Fruit fly (Drosophila melanogaster) whole organism, embryonic: Measurements from ENCODE around the gene CG43679.
A peak's percentile ranks its signal among the peaks of the same experiment; 100 is the strongest.

Experiments
- Antp ChIP-seq: fragments of 200-800 bp; sonication (Bioruptor generic); optimal IDR thresholded peaks from 3 replicates; lab custom pipeline; 2016; ENCODE audit warnings: missing biosample characterization, missing genetic modification characterization
- Asciz ChIP-seq: fragments of 200-800 bp; sonication (Bioruptor generic); optimal IDR thresholded peaks from 2 replicates; lab custom pipeline; 2017; ENCODE audit warnings: missing biosample characterization, mild to moderate bottlenecking, missing genetic modification characterization, missing genetic modification reagents
- CG10431 ChIP-seq: fragments of 200-800 bp; sonication (Bioruptor generic); optimal IDR thresholded peaks from 3 replicates; lab custom pipeline; 2018; ENCODE audit warnings: missing biosample characterization, mild to moderate bottlenecking, missing genetic modification characterization
- CG10543 ChIP-seq: fragments of 200-800 bp; sonication (Bioruptor generic); optimal IDR thresholded peaks from 3 replicates; lab custom pipeline; 2017; ENCODE audit warnings: missing biosample characterization, mild to moderate bottlenecking, missing genetic modification characterization, moderate library complexity
- CG10959 ChIP-seq: fragments of 200-800 bp; sonication (Bioruptor generic); IDR thresholded peaks from 2 replicates; pipeline ENCODE4 v1.3.6; 2022; ENCODE audit warnings: missing biosample characterization, missing genetic modification characterization
- CG11723 ChIP-seq: fragments of 200-800 bp; sonication (Bioruptor generic); optimal IDR thresholded peaks from 2 replicates; lab custom pipeline; 2017; ENCODE audit warnings: missing biosample characterization, mild to moderate bottlenecking, missing genetic modification characterization
- CG12219 ChIP-seq: fragments of 200-800 bp; sonication (Bioruptor generic); optimal IDR thresholded peaks from 3 replicates; lab custom pipeline; 2018; ENCODE audit warnings: missing biosample characterization, mild to moderate bottlenecking, missing genetic modification characterization
- CG13123 ChIP-seq: fragments of 200-800 bp; sonication (Bioruptor generic); optimal IDR thresholded peaks from 2 replicates; lab custom pipeline; 2016; ENCODE audit warnings: missing biosample characterization, missing genetic modification characterization
- CG13894 ChIP-seq: fragments of 200-800 bp; sonication (Bioruptor generic); optimal IDR thresholded peaks from 3 replicates; lab custom pipeline; 2018; ENCODE audit warnings: missing biosample characterization, mild to moderate bottlenecking, missing genetic modification characterization, moderate library complexity
- CG14441 ChIP-seq: fragments of 200-800 bp; sonication (Bioruptor generic); IDR thresholded peaks from 2 replicates; pipeline ENCODE4 v1.3.6; 2022; ENCODE audit warnings: missing biosample characterization, missing genetic modification characterization
- CG14667 ChIP-seq: fragments of 200-800 bp; sonication (Bioruptor generic); IDR thresholded peaks from 2 replicates; pipeline ENCODE4 v1.3.6; 2022; ENCODE audit warnings: missing biosample characterization, missing genetic modification characterization
- CG14710 ChIP-seq: fragments of 200-800 bp; sonication (Bioruptor generic); optimal IDR thresholded peaks from 3 replicates; lab custom pipeline; 2019; ENCODE audit warnings: missing biosample characterization, mild to moderate bottlenecking, missing genetic modification characterization, moderate library complexity
- CG1792 ChIP-seq: fragments of 200-800 bp; sonication (Bioruptor generic); optimal IDR thresholded peaks from 2 replicates; lab custom pipeline; 2016; ENCODE audit warnings: missing biosample characterization, missing genetic modification characterization
- CG2129 ChIP-seq: fragments of 200-800 bp; sonication (Bioruptor generic); IDR thresholded peaks from 2 replicates; pipeline ENCODE4 v1.3.6; 2022; ENCODE audit warnings: missing biosample characterization, missing genetic modification characterization; ENCODE audit not compliant: partially characterized antibody
- CG32532 ChIP-seq: fragments of 200-800 bp; sonication (Bioruptor generic); IDR thresholded peaks from 2 replicates; pipeline ENCODE4 v1.3.6; 2022; ENCODE audit warnings: missing biosample characterization, missing genetic modification characterization
- CG4282 ChIP-seq: fragments of 200-800 bp; sonication (Bioruptor generic); optimal IDR thresholded peaks from 2 replicates; lab custom pipeline; 2016; ENCODE audit warnings: missing biosample characterization, missing genetic modification characterization
- CG4730 ChIP-seq: fragments of 200-800 bp; sonication (Bioruptor generic); IDR thresholded peaks from 2 replicates; pipeline ENCODE4 v1.3.6; 2022; ENCODE audit warnings: missing biosample characterization, missing genetic modification characterization
- CG6854 ChIP-seq: fragments of 200-800 bp; sonication (Bioruptor generic); optimal IDR thresholded peaks from 3 replicates; lab custom pipeline; 2017; ENCODE audit warnings: missing biosample characterization, mild to moderate bottlenecking, missing genetic modification characterization
- CG7357 ChIP-seq: fragments of 200-800 bp; sonication (Bioruptor generic); IDR thresholded peaks from 3 replicates; pipeline ENCODE4 v1.3.6; 2022; ENCODE audit warnings: missing biosample characterization, missing genetic modification characterization
- CG8359 ChIP-seq: fragments of 200-800 bp; sonication (Bioruptor generic); optimal IDR thresholded peaks from 2 replicates; lab custom pipeline; 2017; ENCODE audit warnings: missing biosample characterization, mild to moderate bottlenecking, missing genetic modification characterization, borderline replicate concordance
- CG8765 ChIP-seq: fragments of 200-800 bp; sonication (Bioruptor generic); IDR thresholded peaks from 2 replicates; pipeline ENCODE4 v1.3.6; 2022; ENCODE audit warnings: missing biosample characterization, missing genetic modification characterization
- CG9727 ChIP-seq: fragments of 200-800 bp; sonication (Bioruptor generic); optimal IDR thresholded peaks from 3 replicates; lab custom pipeline; 2017; ENCODE audit warnings: missing biosample characterization, mild to moderate bottlenecking, missing genetic modification characterization
- Eip74EF ChIP-seq, 2 experiments: fragments of 200-800 bp in 1 of 2; fragments of >200 bp in 1 of 2; sonication (Bioruptor generic) in 1 of 2; optimal IDR thresholded peaks; 2 replicates each; lab custom pipeline; 2017 to 2019; ENCODE audit warnings: missing biosample characterization in 2 of 2, missing genetic modification characterization in 2 of 2, mild to moderate bottlenecking in 1 of 2, moderate library complexity in 1 of 2
- GATAe ChIP-seq: fragments of 200-800 bp; sonication (Bioruptor generic); conservative IDR thresholded peaks from 2 replicates; pipeline ENCODE4 v1.3.6; 2022; ENCODE audit warnings: missing biosample characterization, missing genetic modification characterization
- Hey ChIP-seq: fragments of 200-800 bp; sonication (Bioruptor generic); optimal IDR thresholded peaks from 3 replicates; lab custom pipeline; 2018; ENCODE audit warnings: missing biosample characterization, mild to moderate bottlenecking, missing genetic modification characterization
- Hmr ChIP-seq: fragments of 200-800 bp; sonication (Bioruptor generic); optimal IDR thresholded peaks from 3 replicates; lab custom pipeline; 2017; ENCODE audit warnings: mild to moderate bottlenecking, missing biosample characterization, missing genetic modification reagents, missing genetic modification characterization
- Hsf ChIP-seq: fragments of 200-800 bp; sonication (Bioruptor generic); optimal IDR thresholded peaks from 3 replicates; lab custom pipeline; 2016; ENCODE audit warnings: missing biosample characterization, missing genetic modification characterization
- Nf-YB ChIP-seq: fragments of 200-800 bp; sonication (Bioruptor generic); optimal IDR thresholded peaks from 3 replicates; lab custom pipeline; 2019; ENCODE audit warnings: missing biosample characterization, mild to moderate bottlenecking, missing genetic modification characterization, moderate library complexity
- Spps ChIP-seq: fragments of 200-800 bp; sonication (Bioruptor generic); optimal IDR thresholded peaks from 2 replicates; lab custom pipeline; 2018; ENCODE audit warnings: missing biosample characterization, mild to moderate bottlenecking, missing genetic modification characterization
- Ssrp ChIP-seq: fragments of 200-800 bp; sonication (Bioruptor generic); optimal IDR thresholded peaks from 2 replicates; lab custom pipeline; 2018; ENCODE audit warnings: missing biosample characterization, mild to moderate bottlenecking, missing genetic modification characterization, moderate library complexity
- ash1 ChIP-seq: fragments of 200-800 bp; sonication (Bioruptor generic); optimal IDR thresholded peaks from 2 replicates; lab custom pipeline; 2018; ENCODE audit warnings: missing biosample characterization, mild to moderate bottlenecking, missing genetic modification characterization
- bcd ChIP-seq: fragments of 200-800 bp; sonication (Bioruptor generic); optimal IDR thresholded peaks from 2 replicates; lab custom pipeline; 2017; ENCODE audit warnings: missing biosample characterization, mild to moderate bottlenecking, missing genetic modification characterization
- cato ChIP-seq: fragments of 200-800 bp; sonication (Bioruptor generic); optimal IDR thresholded peaks from 2 replicates; lab custom pipeline; 2016; ENCODE audit warnings: missing biosample characterization, missing genetic modification characterization, borderline replicate concordance
- dmrt99B ChIP-seq: fragments of 200-800 bp; sonication (Bioruptor generic); optimal IDR thresholded peaks from 2 replicates; lab custom pipeline; 2018; ENCODE audit warnings: missing biosample characterization, mild to moderate bottlenecking, missing genetic modification characterization, moderate library complexity
- exex ChIP-seq: fragments of 200-800 bp; sonication (Bioruptor generic); optimal IDR thresholded peaks from 4 replicates; lab custom pipeline; 2018; ENCODE audit warnings: missing biosample characterization, mild to moderate bottlenecking, missing genetic modification characterization, moderate library complexity
- gro ChIP-seq: fragments of 200-800 bp; sonication (Bioruptor generic); optimal IDR thresholded peaks from 2 replicates; lab custom pipeline; 2016; ENCODE audit warnings: missing biosample characterization, missing genetic modification characterization
- her ChIP-seq: fragments of 200-800 bp; sonication (Bioruptor generic); optimal IDR thresholded peaks from 2 replicates; lab custom pipeline; 2016; ENCODE audit warnings: missing biosample characterization, missing genetic modification characterization
- jigr1 ChIP-seq: fragments of 200-800 bp; sonication (Bioruptor generic); IDR thresholded peaks from 3 replicates; pipeline ENCODE4 v1.3.6; 2022; ENCODE audit warnings: missing biosample characterization, missing genetic modification characterization
- mam ChIP-seq: fragments of 200-800 bp; sonication (Bioruptor generic); optimal IDR thresholded peaks from 3 replicates; lab custom pipeline; 2016; ENCODE audit warnings: missing biosample characterization, missing genetic modification characterization
- peb ChIP-seq: fragments of 200-800 bp; sonication (Bioruptor generic); IDR thresholded peaks from 2 replicates; pipeline ENCODE4 v1.3.6; 2022; ENCODE audit warnings: missing biosample characterization, missing genetic modification characterization
- pho ChIP-seq: fragments of 200-800 bp; sonication (Bioruptor generic); optimal IDR thresholded peaks from 2 replicates; lab custom pipeline; 2016; ENCODE audit warnings: missing biosample characterization, missing genetic modification characterization
- salm ChIP-seq: fragments of 200-800 bp; sonication (Bioruptor generic); optimal IDR thresholded peaks from 2 replicates; lab custom pipeline; 2018; ENCODE audit warnings: missing biosample characterization, mild to moderate bottlenecking, missing genetic modification characterization
- sisA ChIP-seq: fragments of 200-800 bp; sonication (Bioruptor generic); IDR thresholded peaks from 2 replicates; pipeline ENCODE4 v1.3.6; 2022; ENCODE audit warnings: missing biosample characterization, missing genetic modification characterization
- ssp ChIP-seq: fragments of 200-800 bp; sonication (Bioruptor generic); IDR thresholded peaks from 2 replicates; pipeline ENCODE4 v1.3.6; 2022; ENCODE audit warnings: missing biosample characterization, missing genetic modification characterization
- toy ChIP-seq: fragments of 200-800 bp; sonication (Bioruptor generic); IDR thresholded peaks from 2 replicates; pipeline ENCODE4 v1.3.6; 2022; ENCODE audit warnings: missing biosample characterization, missing genetic modification characterization
- tx ChIP-seq: fragments of 200-800 bp; sonication (Bioruptor generic); optimal IDR thresholded peaks from 2 replicates; lab custom pipeline; 2016; ENCODE audit warnings: missing biosample characterization, missing genetic modification characterization
- unc-4 ChIP-seq: fragments of 200-800 bp; sonication (Bioruptor generic); IDR thresholded peaks from 2 replicates; pipeline ENCODE4 v1.3.6; 2022; ENCODE audit warnings: missing biosample characterization, missing genetic modification characterization; ENCODE audit not compliant: partially characterized antibody
- zen2 ChIP-seq: fragments of 200-800 bp; sonication (Bioruptor generic); IDR thresholded peaks from 3 replicates; pipeline ENCODE4 v1.3.6; 2022; ENCODE audit warnings: missing biosample characterization, missing genetic modification characterization; ENCODE audit not compliant: partially characterized antibody

CG43679 gene

DNA sequence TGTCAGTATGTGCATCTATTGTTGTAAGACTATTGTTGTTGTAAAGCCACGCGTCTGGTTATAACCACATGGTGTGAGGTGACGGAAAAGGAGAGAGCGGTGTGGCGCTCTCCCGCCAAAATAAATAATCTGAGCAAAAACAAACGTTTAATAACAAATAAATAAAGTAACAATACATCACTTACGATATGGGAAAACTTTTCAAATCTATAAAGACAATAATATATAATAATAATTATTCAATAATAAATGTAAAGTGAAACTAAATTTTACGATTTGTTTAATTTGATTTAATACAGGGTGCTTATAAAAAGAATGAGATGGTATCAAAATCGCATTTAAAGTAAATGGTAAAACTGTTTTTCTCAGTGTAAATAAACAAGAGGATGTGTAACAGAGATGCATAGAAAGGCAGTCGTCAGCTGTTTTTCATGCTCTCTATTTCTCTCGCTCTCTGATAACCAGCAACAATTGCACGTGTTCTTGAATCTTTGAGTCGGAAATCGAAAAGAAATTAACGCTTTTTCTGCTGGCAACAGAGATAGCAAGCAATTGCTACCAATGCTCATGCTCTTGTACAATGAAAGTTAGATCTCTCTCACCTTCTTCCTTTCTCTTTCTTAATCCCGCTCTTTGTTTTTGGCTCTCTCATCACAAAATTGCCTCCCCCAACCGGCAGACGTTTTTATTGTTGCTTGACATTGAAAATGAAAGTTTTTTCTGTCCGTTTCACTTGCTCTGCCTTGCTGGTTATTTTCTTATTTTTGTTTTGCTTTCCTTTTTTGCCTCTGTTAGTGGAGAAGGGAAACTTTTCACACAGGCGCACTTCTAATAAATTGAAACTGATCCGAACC lies 47.7 kb upstream of the CG43679 start (continued):
- TF ChIP-seq zen2 (GFP tag; lab: Robert Waterston, UW) (no peak), CG14710 (peak; percentile 97), CG10543 (GFP tag; lab: Kevin White, UChicago) (peak; percentile 82), CG4730 (GFP tag; lab: Robert Waterston, UW) (peak; percentile 66), CG2129 (GFP tag; lab: Robert Waterston, UW) (no peak), CG10959 (GFP tag; lab: Robert Waterston, UW) (peak; percentile 70), CG10431 (GFP tag; lab: Kevin White, UChicago) (peak; percentile 58), gro (GFP tag; lab: Kevin White, UChicago) (no peak), exex (peak; percentile 78), CG32532 (GFP tag; lab: Robert Waterston, UW) (peak; percentile 89), Eip74EF (GFP tag; optimal IDR thresholded peaks at IDR 0.05; lab: Kevin White, UChicago) (peak in 1 of 2 experiments; percentile 90), CG8765 (GFP tag; lab: Robert Waterston, UW) (no peak), toy (GFP tag; lab: Robert Waterston, UW) (peak; percentile 39; the same call in 1 of the 2 replicates), Hsf (GFP tag; lab: Kevin White, UChicago) (peak; percentile 45), CG13123 (peak; percentile 4), Asciz (GFP tag; lab: Kevin White, UChicago) (peak; percentile 84), bcd (peak; percentile 82), unc-4 (GFP tag; lab: Robert Waterston, UW) (no peak), CG4282 (GFP tag; lab: Kevin White, UChicago) (no peak), CG11723 (peak; percentile 63), her (GFP tag; lab: Kevin White, UChicago) (peak; percentile 34), salm (tag; lab: Kevin White, UChicago) (peak; percentile 88), peb (GFP tag; lab: Robert Waterston, UW) (peak; percentile 75), Hmr (GFP tag; lab: Kevin White, UChicago) (peak; percentile 86), tx (GFP tag; lab: Kevin White, UChicago) (no peak), CG14441 (GFP tag; lab: Robert Waterston, UW) (peak; percentile 71), Spps (tag; lab: Kevin White, UChicago) (peak; percentile 93), sisA (GFP tag; lab: Robert Waterston, UW) (peak; percentile 67; the same call in 1 of the 2 replicates), ssp (GFP tag; lab: Robert Waterston, UW) (peak; percentile 60), CG1792 (GFP tag; lab: Kevin White, UChicago) (peak; percentile 19), CG9727 (GFP tag; lab: Kevin White, UChicago) (peak; percentile 88), dmrt99B (tag; lab: Kevin White, UChicago) (peak; percentile 89), Nf-YB (GFP tag; lab: Kevin White, UChicago) (peak; percentile 76), Hey (peak; percentile 7), CG6854 (GFP tag; lab: Kevin White, UChicago) (peak; percentile 81), CG7357 (GFP tag; lab: Robert Waterston, UW) (peak; percentile 76), cato (GFP tag; lab: Kevin White, UChicago) (peak; percentile 56), CG14667 (GFP tag; lab: Robert Waterston, UW) (peak; percentile 76; the same call in 1 of the 2 replicates), ash1 (GFP tag; lab: Kevin White, UChicago) (no peak), CG8359 (GFP tag; lab: Kevin White, UChicago) (peak; percentile 61), CG12219 (GFP tag; lab: Kevin White, UChicago) (peak; percentile 54), jigr1 (0 out of 3 replicates have a peak, but pooled peaks have one; percentile 7), pho (GFP tag; lab: Kevin White, UChicago) (no peak), Ssrp (tag; lab: Kevin White, UChicago) (peak; percentile 82), CG13894 (tag; lab: Kevin White, UChicago) (peak; percentile 87), mam (no peak), GATAe (GFP tag; lab: Robert Waterston, UW) (peak; percentile 43; the same call in 1 of the 2 replicates), Antp (peak; percentile 32)
